Worm (Caenorhabditis elegans) whole organism, L4 larva: ENCODE data around the gene srj-38.

Source experiments
- R02D3.7 ChIP-seq: fragments of 150-350 bp; sonication (generic microtip); optimal IDR thresholded peaks from 3 replicates; lab custom pipeline; 2014; ENCODE audit warnings: missing biosample characterization, missing genetic modification characterization
- T20F7.1 ChIP-seq: fragments of 200-800 bp; sonication (Bioruptor generic); optimal IDR thresholded peaks from 2 replicates; lab custom pipeline; 2018; ENCODE audit warnings: mild to moderate bottlenecking, missing genetic modification characterization, missing compliant biosample characterization
- T26A8.4 ChIP-seq: fragments of 200-800 bp; sonication (Bioruptor generic); IDR thresholded peaks from 2 replicates; pipeline ENCODE4 v1.3.6; 2022; ENCODE audit warnings: missing genetic modification characterization, missing compliant biosample characterization
- Y105C5A.15 ChIP-seq: fragments of 200-800 bp; sonication (Bioruptor generic); IDR thresholded peaks from 2 replicates; pipeline ENCODE4 v1.3.6; 2022; ENCODE audit warnings: missing genetic modification characterization, missing compliant biosample characterization
- Y48G9A.11 ChIP-seq: fragments of 200-800 bp; sonication (Bioruptor generic); IDR thresholded peaks from 2 replicates; pipeline ENCODE4 v1.3.6; 2022; ENCODE audit warnings: missing genetic modification reagents, missing genetic modification characterization, missing compliant biosample characterization
- ZK546.5 ChIP-seq, 2 experiments: sonication (generic microtip); optimal IDR thresholded peaks; 2 replicates each; lab custom pipeline; 2017; ENCODE audit warnings: missing biosample characterization in 2 of 2, missing genetic modification characterization in 2 of 2
- ama-1 ChIP-seq: fragments of 150-350 bp; optimal IDR thresholded peaks from 2 replicates; lab custom pipeline; 2014; ENCODE audit warnings: inconsistent platforms, mixed read lengths
- arid-1 ChIP-seq: fragments of 200-800 bp; sonication (Bioruptor generic); conservative IDR thresholded peaks from 2 replicates; pipeline ENCODE4 v1.3.6; 2022; ENCODE audit warnings: missing genetic modification reagents, missing genetic modification characterization, missing compliant biosample characterization
- ceh-28 ChIP-seq: fragments of 150-350 bp; optimal IDR thresholded peaks from 2 replicates; lab custom pipeline; 2014; ENCODE audit warnings: missing biosample characterization, missing genetic modification reagents, missing genetic modification characterization
- ceh-44 ChIP-seq: fragments of 200-800 bp; sonication (Bioruptor generic); IDR thresholded peaks from 2 replicates; pipeline ENCODE4 v1.3.6; 2022; ENCODE audit warnings: missing genetic modification reagents, missing genetic modification characterization, missing compliant biosample characterization
- ceh-62 ChIP-seq: sonication (generic microtip); optimal IDR thresholded peaks from 2 replicates; lab custom pipeline; 2017; ENCODE audit warnings: missing biosample characterization, missing genetic modification characterization
- cey-2 ChIP-seq: sonication (generic microtip); optimal IDR thresholded peaks from 3 replicates; lab custom pipeline; 2017; ENCODE audit warnings: missing genetic modification characterization, mild to moderate bottlenecking, missing compliant biosample characterization, antibody characterized with exemption, borderline replicate concordance; ENCODE audit not compliant: insufficient read depth
- dmd-6 ChIP-seq: fragments of 200-800 bp; sonication (Bioruptor generic); IDR thresholded peaks from 2 replicates; pipeline ENCODE4 v1.3.6; 2022; ENCODE audit warnings: missing genetic modification reagents, missing genetic modification characterization, missing compliant biosample characterization
- dmd-8 ChIP-seq: fragments of 200-800 bp; sonication (Bioruptor generic); IDR thresholded peaks from 2 replicates; pipeline ENCODE4 v1.3.6; 2022; ENCODE audit warnings: missing genetic modification characterization, missing compliant biosample characterization
- fos-1 ChIP-seq: fragments of 150-350 bp; optimal IDR thresholded peaks from 2 replicates; lab custom pipeline; 2014; ENCODE audit warnings: missing biosample characterization, missing genetic modification characterization
- hlh-30 ChIP-seq: sonication (generic microtip); optimal IDR thresholded peaks from 2 replicates; lab custom pipeline; 2017; ENCODE audit warnings: antibody characterized with exemption, mild to moderate bottlenecking, missing genetic modification characterization, missing compliant biosample characterization; ENCODE audit not compliant: insufficient read depth
- lin-15B ChIP-seq: fragments of 150-350 bp; sonication (generic microtip); optimal IDR thresholded peaks from 3 replicates; lab custom pipeline; 2014; ENCODE audit warnings: missing biosample characterization, missing genetic modification characterization
- madf-9 ChIP-seq: fragments of 200-800 bp; sonication (Bioruptor generic); conservative IDR thresholded peaks from 2 replicates; pipeline ENCODE4 v1.3.6; 2022; ENCODE audit warnings: missing genetic modification reagents, missing genetic modification characterization, missing compliant biosample characterization
- mdt-29 ChIP-seq: fragments of 200-800 bp; sonication (Bioruptor generic); IDR thresholded peaks from 2 replicates; pipeline ENCODE4 v1.3.6; 2022; ENCODE audit warnings: missing genetic modification reagents, missing genetic modification characterization, missing compliant biosample characterization
- mep-1 ChIP-seq: fragments of 150-350 bp; sonication (generic microtip); optimal IDR thresholded peaks from 3 replicates; lab custom pipeline; 2014; ENCODE audit warnings: missing biosample characterization, missing genetic modification characterization
- mxl-2 ChIP-seq: fragments of 200-800 bp; sonication (Bioruptor generic); conservative IDR thresholded peaks from 2 replicates; pipeline ENCODE4 v1.3.6; 2022; ENCODE audit warnings: missing genetic modification reagents, missing genetic modification characterization, missing compliant biosample characterization
- nhr-25 ChIP-seq: sonication (generic microtip); optimal IDR thresholded peaks from 2 replicates; lab custom pipeline; 2017; ENCODE audit warnings: missing genetic modification characterization, mild to moderate bottlenecking, missing compliant biosample characterization, antibody characterized with exemption, moderate library complexity, borderline replicate concordance; ENCODE audit not compliant: insufficient read depth
- nhr-41 ChIP-seq: fragments of 200-800 bp; sonication (Bioruptor generic); IDR thresholded peaks from 2 replicates; pipeline ENCODE4 v1.3.6; 2022; ENCODE audit warnings: missing genetic modification reagents, missing genetic modification characterization, missing compliant biosample characterization
- nhr-48 ChIP-seq: sonication (generic microtip); optimal IDR thresholded peaks from 2 replicates; lab custom pipeline; 2016; ENCODE audit warnings: mild to moderate bottlenecking, missing genetic modification characterization, missing compliant biosample characterization
- nhr-77 ChIP-seq: fragments of 150-350 bp; optimal IDR thresholded peaks from 2 replicates; lab custom pipeline; 2014; ENCODE audit warnings: missing biosample characterization, missing genetic modification characterization
- pha-4 ChIP-seq, 2 experiments: fragments of 150-350 bp in 1 of 2; fragments of 200-800 bp in 1 of 2; sonication (Bioruptor generic) in 1 of 2; IDR thresholded peaks in 1 of 2; optimal IDR thresholded peaks in 1 of 2; 2 replicates each; pipeline versions ENCODE4 v1.3.6 to Lab custom; 2014 to 2022; ENCODE audit warnings: missing genetic modification characterization in 2 of 2, missing genetic modification reagents in 2 of 2, missing biosample characterization in 1 of 2, missing compliant biosample characterization in 1 of 2
- php-3 ChIP-seq: fragments of 200-800 bp; sonication (Bioruptor generic); IDR thresholded peaks from 2 replicates; pipeline ENCODE4 v1.3.6; 2022; ENCODE audit warnings: missing genetic modification reagents, missing genetic modification characterization, missing compliant biosample characterization
- rbr-2 ChIP-seq: sonication (generic microtip); optimal IDR thresholded peaks from 2 replicates; lab custom pipeline; 2016; ENCODE audit warnings: missing genotype, missing genetic modification characterization, missing compliant biosample characterization
- saeg-2 ChIP-seq: fragments of 200-800 bp; sonication (Bioruptor generic); IDR thresholded peaks from 2 replicates; pipeline ENCODE4 v1.3.6; 2022; ENCODE audit warnings: missing genetic modification reagents, missing genetic modification characterization, missing compliant biosample characterization
- sdz-12 ChIP-seq: fragments of 200-800 bp; sonication (Bioruptor generic); optimal IDR thresholded peaks from 2 replicates; lab custom pipeline; 2018; ENCODE audit warnings: mild to moderate bottlenecking, missing genetic modification characterization, missing compliant biosample characterization
- set-16 ChIP-seq: fragments of 200-800 bp; sonication (Bioruptor generic); IDR thresholded peaks from 2 replicates; pipeline ENCODE4 v1.3.6; 2022; ENCODE audit warnings: missing genetic modification reagents, missing genetic modification characterization, missing compliant biosample characterization
- tag-97 ChIP-seq: fragments of 200-800 bp; sonication (Bioruptor generic); IDR thresholded peaks from 2 replicates; pipeline ENCODE4 v1.3.6; 2022; ENCODE audit warnings: missing genetic modification characterization, missing compliant biosample characterization
- unc-39 ChIP-seq: sonication (generic microtip); optimal IDR thresholded peaks from 2 replicates; lab custom pipeline; 2017; ENCODE audit warnings: missing biosample characterization, missing genetic modification characterization
- zfp-3 ChIP-seq: fragments of 200-800 bp; sonication (Bioruptor generic); conservative IDR thresholded peaks from 2 replicates; pipeline ENCODE4 v1.3.6; 2022; ENCODE audit warnings: missing genetic modification reagents, missing genetic modification characterization, missing compliant biosample characterization
- zip-2 ChIP-seq: fragments of 150-350 bp; optimal IDR thresholded peaks from 2 replicates; lab custom pipeline; 2014; ENCODE audit warnings: missing biosample characterization, missing genetic modification characterization
- ztf-11 ChIP-seq: fragments of 150-350 bp; optimal IDR thresholded peaks from 2 replicates; lab custom pipeline; 2014; ENCODE audit warnings: missing biosample characterization, missing genetic modification characterization

Gene srj-38

ce11 chrV:889216-889615 lies 5.0 kb upstream of the srj-38 start, which contains the start of gene T02B11.6:
Gene T02B11.6 (minus strand): TSS chrV:889316.
- TF ChIP-seq hlh-30 (tag; lab: Kevin White, UChicago): no peak
- TF ChIP-seq lin-15B (tag; lab: Kevin White, UChicago): no peak
- TF ChIP-seq ceh-62 (tag; lab: Kevin White, UChicago): no peak
- TF ChIP-seq arid-1 (GFP tag; lab: Robert Waterston, UW): no peak
- TF ChIP-seq ceh-28 (tag; lab: Kevin White, UChicago): no peak

ce11 chrV:879171-879570 lies 5.1 kb downstream of the srj-38 start, which contains the start of gene srg-53:
Gene srg-53 (plus strand): TSS chrV:879471.
- no peak for TF ChIP-seq tag-97
- TF ChIP-seq dmd-8 (GFP tag; lab: Robert Waterston, UW): no peak
- no peak for TF ChIP-seq ztf-11 (tag; lab: Kevin White, UChicago)
- no peak for TF ChIP-seq zfp-3 (GFP tag; lab: Robert Waterston, UW)
- TF ChIP-seq R02D3.7: no peak
- no peak for TF ChIP-seq sdz-12 (GFP tag; lab: Kevin White, UChicago)
- TF ChIP-seq ZK546.5 (tag; optimal IDR thresholded peaks at IDR 0.05; lab: Kevin White, UChicago): no peak
- TF ChIP-seq set-16 (GFP tag; lab: Robert Waterston, UW): no peak

ce11 chrV:878567-878966 lies 5.7 kb downstream of the srj-38 start, which contains the start of gene T02B11.8:
Gene T02B11.8 (minus strand): TSS chrV:878667.
- no peak for TF ChIP-seq unc-39 (tag; lab: Kevin White, UChicago)
- TF ChIP-seq Y48G9A.11: no peak
- no peak for TF ChIP-seq pha-4 (GFP tag; IDR thresholded peaks at IDR 0.05; lab: Robert Waterston, UW)
- no peak for TF ChIP-seq pha-4 (tag; optimal IDR thresholded peaks at IDR 0.05; lab: Kevin White, UChicago)

- TF ChIP-seq zip-2 (no peak), rbr-2 (no peak), cey-2 (tag; lab: Kevin White, UChicago) (no peak), saeg-2 (no peak), ama-1 (no peak), ceh-44 (GFP tag; lab: Robert Waterston, UW) (no peak), nhr-41 (no peak), T20F7.1 (no peak), fos-1 (tag; lab: Kevin White, UChicago) (no peak), mep-1 (no peak), dmd-6 (no peak), nhr-25 (tag; lab: Kevin White, UChicago) (no peak)
Measured at ce11 chrV:875945-876344, 8.3 kb downstream of the srj-38 start, which contains the start of gene T02B11.9. Gene T02B11.9 (plus strand): TSS chrV:876245.

ce11 chrV:871029-871428 lies 13.2 kb downstream of the srj-38 start, which contains the start of gene T02B11.4:
Gene T02B11.4 (minus strand): TSS chrV:871129.
- TF ChIP-seq madf-9 (GFP tag; lab: Robert Waterston, UW): no peak
- TF ChIP-seq nhr-77 (tag; lab: Kevin White, UChicago): no peak
- no peak for TF ChIP-seq mdt-29
- TF ChIP-seq mxl-2: no peak
- TF ChIP-seq T26A8.4 (GFP tag; lab: Robert Waterston, UW): no peak
- TF ChIP-seq arid-1 (GFP tag; lab: Robert Waterston, UW): no peak
- no peak for TF ChIP-seq nhr-48 (tag; lab: Kevin White, UChicago)
- TF ChIP-seq Y105C5A.15: no peak
- TF ChIP-seq php-3 (GFP tag; lab: Robert Waterston, UW): no peak
